Fruit fly (Drosophila melanogaster) whole organism, prepupa: ENCODE data around the gene brat.

Experiments used
- CG6163 ChIP-seq: fragments of 200-800 bp; sonication (Bioruptor generic); IDR thresholded peaks from 3 replicates; pipeline ENCODE4 v1.3.6; 2022; ENCODE audit warnings: missing biosample characterization, missing genetic modification characterization
- CG7368 ChIP-seq: fragments of 200-800 bp; sonication (Bioruptor generic); optimal IDR thresholded peaks from 3 replicates; lab custom pipeline; 2016; ENCODE audit warnings: missing biosample characterization, missing genetic modification characterization
- CG8119 ChIP-seq: fragments of 200-800 bp; sonication (Bioruptor generic); IDR thresholded peaks from 3 replicates; pipeline ENCODE4 v1.3.6; 2022; ENCODE audit warnings: missing biosample characterization, missing genetic modification characterization
- Ets96B ChIP-seq: fragments of 200-800 bp; optimal IDR thresholded peaks from 2 replicates; lab custom pipeline; 2019; ENCODE audit warnings: missing biosample characterization, mild to moderate bottlenecking, missing genetic modification characterization, moderate library complexity
- Gug ChIP-seq: fragments of 200-800 bp; sonication (Bioruptor generic); IDR thresholded peaks from 2 replicates; pipeline ENCODE4 v1.3.6; 2022; ENCODE audit warnings: missing biosample characterization, missing genetic modification characterization
- Hr38 ChIP-seq: sonication (Bioruptor generic); optimal IDR thresholded peaks from 2 replicates; lab custom pipeline; 2016; ENCODE audit warnings: missing biosample characterization, missing genetic modification characterization
- Sox102F ChIP-seq: fragments of 200-800 bp; sonication (Bioruptor generic); optimal IDR thresholded peaks from 2 replicates; lab custom pipeline; 2016; ENCODE audit warnings: missing biosample characterization, mild to moderate bottlenecking, missing genetic modification characterization
- Sox15 ChIP-seq: fragments of 200-800 bp; sonication (Bioruptor generic); optimal IDR thresholded peaks from 3 replicates; lab custom pipeline; 2016; ENCODE audit warnings: missing biosample characterization, missing genetic modification characterization
- esn ChIP-seq: fragments of 200-800 bp; sonication (Bioruptor generic); optimal IDR thresholded peaks from 2 replicates; lab custom pipeline; 2016; ENCODE audit warnings: missing biosample characterization, mild to moderate bottlenecking, missing genetic modification characterization, moderate library complexity

DNA sequence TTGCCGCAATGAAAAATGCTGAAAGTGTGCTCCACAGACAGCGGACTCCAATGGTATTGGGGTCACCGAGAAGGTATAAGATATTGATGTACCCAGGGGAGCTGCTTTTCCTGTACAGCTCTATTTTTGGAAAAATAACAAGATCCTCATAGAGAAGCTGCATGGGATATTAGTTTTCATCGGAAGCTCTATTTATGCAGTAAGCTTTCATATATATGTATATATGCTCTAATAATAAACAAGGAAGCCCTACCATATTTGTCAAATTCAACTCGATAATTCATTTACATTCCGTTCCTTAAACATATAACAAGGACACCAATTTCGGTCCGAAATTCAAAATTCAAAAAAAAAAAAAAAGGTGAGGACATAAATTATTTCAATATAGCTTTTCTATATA lies 31.9 kb upstream of the brat start, which contains the start of the genes CG17344 and CG43731:
- no peak for TF ChIP-seq CG7368 (GFP tag; lab: Kevin White, UChicago)
- no peak for TF ChIP-seq Sox15
- no peak for TF ChIP-seq CG8119 (GFP tag; lab: Robert Waterston, UW)
- TF ChIP-seq Sox102F (GFP tag; lab: Kevin White, UChicago) = no peak
- no peak for TF ChIP-seq Gug
- no peak for TF ChIP-seq CG6163 (GFP tag; lab: Robert Waterston, UW)
- TF ChIP-seq Hr38 (GFP tag; lab: Kevin White, UChicago) = no peak
- no peak for TF ChIP-seq esn (GFP tag; lab: Kevin White, UChicago)
- TF ChIP-seq Ets96B (tag; lab: Kevin White, UChicago) = no peak
